Worm (Caenorhabditis elegans) whole organism, L3 larva: ENCODE measurements around the gene dpy-10.
A peak's percentile ranks its signal among the peaks of the same experiment; 100 is the strongest.

Experiments
- ceh-82 ChIP-seq: fragments of 150-350 bp; optimal IDR thresholded peaks from 2 replicates; lab custom pipeline; 2014; ENCODE audit warnings: missing biosample characterization, missing genetic modification characterization
- fos-1 ChIP-seq: fragments of 150-350 bp; optimal IDR thresholded peaks from 2 replicates; lab custom pipeline; 2014; ENCODE audit warnings: missing biosample characterization, missing genetic modification characterization
- unc-62 ChIP-seq: fragments of 150-350 bp; sonication (generic microtip); optimal IDR thresholded peaks from 4 replicates; lab custom pipeline; 2014; ENCODE audit warnings: missing biosample characterization, missing genetic modification reagents, missing genetic modification characterization
- zag-1 ChIP-seq: fragments of 150-350 bp; optimal IDR thresholded peaks from 2 replicates; lab custom pipeline; 2014; ENCODE audit warnings: missing biosample characterization, missing genetic modification characterization

DNA sequence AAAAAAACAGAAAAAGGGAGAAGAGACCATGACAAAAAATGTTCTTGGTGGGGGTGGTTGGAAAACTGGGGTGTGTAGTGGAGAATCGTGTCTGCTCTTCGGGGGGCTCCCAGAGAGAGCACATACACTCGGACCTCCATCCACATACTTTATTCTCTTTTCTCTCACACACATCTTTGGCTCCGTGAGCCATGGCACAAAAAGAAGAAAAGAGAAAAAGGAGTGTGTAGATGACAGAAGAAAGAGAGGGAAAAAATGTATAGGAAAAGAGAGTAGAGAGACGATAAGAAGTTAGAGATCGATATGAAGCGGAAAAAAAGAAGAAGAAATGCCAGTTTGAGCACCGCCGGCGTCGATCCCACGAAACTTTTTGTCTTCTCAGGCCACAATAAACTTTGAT is 3.0 kb downstream of the dpy-10 start:
- TF ChIP-seq ceh-82 (tag; lab: Kevin White, UChicago) (no peak), unc-62 (peak; percentile 15), fos-1 (tag; lab: Kevin White, UChicago) (no peak), zag-1 (tag; lab: Kevin White, UChicago) (no peak)
